Fruit fly (Drosophila melanogaster) whole organism, adult: ENCODE results near the gene Ect3.

Experiments used
- CG11617 ChIP-seq: fragments of 200-800 bp; sonication (Bioruptor generic); optimal IDR thresholded peaks from 2 replicates; lab custom pipeline; 2017; ENCODE audit warnings: mild to moderate bottlenecking, missing biosample characterization, missing genetic modification reagents, missing genetic modification characterization
- CG12768 ChIP-seq: fragments of 200-800 bp; sonication (Bioruptor generic); optimal IDR thresholded peaks from 2 replicates; lab custom pipeline; 2017; ENCODE audit warnings: missing biosample characterization, missing genetic modification characterization, mild to moderate bottlenecking, moderate library complexity, missing genetic modification reagents
- CG14711 ChIP-seq: fragments of 200-800 bp; sonication (Bioruptor generic); optimal IDR thresholded peaks from 2 replicates; lab custom pipeline; 2018; ENCODE audit warnings: missing biosample characterization, mild to moderate bottlenecking, missing genetic modification characterization, moderate library complexity
- CG1620 ChIP-seq: fragments of 200-800 bp; sonication (Bioruptor generic); optimal IDR thresholded peaks from 2 replicates; lab custom pipeline; 2016; ENCODE audit warnings: missing biosample characterization, missing genetic modification characterization
- CG33017 ChIP-seq: fragments of 200-800 bp; sonication (Bioruptor generic); optimal IDR thresholded peaks from 2 replicates; lab custom pipeline; 2018; ENCODE audit warnings: missing biosample characterization, mild to moderate bottlenecking, missing genetic modification characterization, moderate library complexity
- CG5204 ChIP-seq: fragments of 200-800 bp; sonication (Bioruptor generic); optimal IDR thresholded peaks from 2 replicates; lab custom pipeline; 2016; ENCODE audit warnings: missing biosample characterization, missing genetic modification characterization
- CG7045 ChIP-seq: fragments of 200-800 bp; sonication (Bioruptor generic); optimal IDR thresholded peaks from 2 replicates; lab custom pipeline; 2017; ENCODE audit warnings: missing biosample characterization, mild to moderate bottlenecking, missing genetic modification characterization
- CG7101 ChIP-seq: fragments of 200-800 bp; sonication (Bioruptor generic); optimal IDR thresholded peaks from 2 replicates; lab custom pipeline; 2018; ENCODE audit warnings: missing biosample characterization, mild to moderate bottlenecking, missing genetic modification characterization, moderate library complexity
- Clk ChIP-seq: fragments of 200-800 bp; sonication (Bioruptor generic); optimal IDR thresholded peaks from 2 replicates; lab custom pipeline; 2017; ENCODE audit warnings: missing biosample characterization, missing genetic modification characterization
- Crg-1 ChIP-seq: fragments of 200-800 bp; sonication (Bioruptor generic); optimal IDR thresholded peaks from 2 replicates; lab custom pipeline; 2016; ENCODE audit warnings: missing biosample characterization, missing genetic modification characterization
- Hr96 ChIP-seq: fragments of 200-800 bp; sonication (Bioruptor generic); optimal IDR thresholded peaks from 2 replicates; lab custom pipeline; 2016; ENCODE audit warnings: missing biosample characterization, missing genetic modification characterization
- Mnt ChIP-seq: fragments of 200-800 bp; sonication (Bioruptor generic); optimal IDR thresholded peaks from 2 replicates; lab custom pipeline; 2016; ENCODE audit warnings: missing biosample characterization, mild to moderate bottlenecking, missing genetic modification characterization
- bab1 ChIP-seq: fragments of 200-800 bp; sonication (Bioruptor generic); optimal IDR thresholded peaks from 3 replicates; lab custom pipeline; 2019; ENCODE audit warnings: missing biosample characterization, mild to moderate bottlenecking, missing genetic modification characterization, moderate library complexity
- cic ChIP-seq: fragments of 200-800 bp; sonication (Bioruptor generic); optimal IDR thresholded peaks from 2 replicates; lab custom pipeline; 2017; ENCODE audit warnings: missing biosample characterization, mild to moderate bottlenecking, missing genetic modification characterization, moderate library complexity
- cnc ChIP-seq, 2 experiments: fragments of >200 bp; optimal IDR thresholded peaks; 2 replicates each; lab custom pipeline; 2017
- kay ChIP-seq: fragments of 200-800 bp; sonication (Bioruptor generic); peaks from one replicate; lab custom pipeline; 2016; ENCODE audit warnings: missing biosample characterization, missing genetic modification characterization, borderline replicate concordance
- ovo ChIP-seq: fragments of 200-800 bp; sonication (Bioruptor generic); optimal IDR thresholded peaks from 2 replicates; lab custom pipeline; 2016; ENCODE audit warnings: missing biosample characterization, missing genetic modification characterization
- pad ChIP-seq: fragments of 200-800 bp; sonication (Bioruptor generic); optimal IDR thresholded peaks from 3 replicates; lab custom pipeline; 2017; ENCODE audit warnings: missing biosample characterization, missing genetic modification characterization, mild to moderate bottlenecking, moderate library complexity, missing genetic modification reagents
- tj ChIP-seq: fragments of 200-800 bp; sonication (Bioruptor generic); optimal IDR thresholded peaks from 3 replicates; lab custom pipeline; 2017; ENCODE audit warnings: missing biosample characterization, mild to moderate bottlenecking, missing genetic modification characterization, moderate library complexity
- toe ChIP-seq: fragments of 200-800 bp; sonication (Bioruptor generic); optimal IDR thresholded peaks from 2 replicates; lab custom pipeline; 2016; ENCODE audit warnings: missing biosample characterization, missing genetic modification characterization

Ect3 gene

DNA sequence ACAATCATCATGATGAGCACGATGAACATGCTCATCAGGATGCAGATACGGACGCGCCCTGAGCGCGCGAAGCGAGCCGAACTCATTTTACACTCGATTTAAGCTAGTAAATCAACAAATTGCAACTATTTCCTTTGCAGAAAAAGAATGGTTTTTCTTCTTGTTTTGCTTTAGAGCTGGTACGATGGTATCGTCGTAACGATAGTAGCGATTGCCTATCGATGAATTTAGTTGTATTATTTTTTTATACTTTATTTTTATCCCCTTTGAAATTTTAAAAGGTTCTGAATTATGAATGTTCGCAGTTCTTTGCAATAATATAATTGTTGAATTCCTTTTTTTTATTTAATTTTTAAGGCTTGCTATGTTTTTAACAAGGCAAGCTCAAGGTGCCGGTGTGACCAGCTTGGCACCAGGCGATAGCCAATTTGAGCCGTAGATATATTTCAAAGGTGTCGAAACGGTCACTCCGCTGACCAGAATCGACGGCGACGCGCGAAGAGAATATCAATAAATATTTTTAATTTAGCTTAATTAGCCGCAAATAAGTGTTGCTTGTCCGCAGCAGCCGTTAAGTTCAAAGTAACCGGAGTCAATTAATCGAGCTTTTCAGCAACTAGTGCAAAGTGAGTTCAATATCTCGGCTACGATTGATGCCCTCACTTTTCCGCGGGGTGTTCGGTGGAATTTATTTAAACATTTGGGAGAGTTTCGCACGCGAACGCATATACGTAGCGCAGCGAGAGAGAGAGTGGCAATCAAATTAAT is 31.6 kb upstream of the Ect3 start, which contains the start of the genes CG12213 and GC1:
CG12213 (minus strand) TSS at position 430 of the 768 bp plus-strand sequence.
GC1 (plus strand) TSS at position 447 of the 768 bp plus-strand sequence.
- TF ChIP-seq ovo (GFP tag; lab: Kevin White, UChicago) (no peak), kay (GFP tag; lab: Kevin White, UChicago) (no peak), CG7101 (tag; lab: Kevin White, UChicago) (peak; percentile 39), toe (GFP tag; lab: Kevin White, UChicago) (peak; percentile 62), pad (GFP tag; lab: Kevin White, UChicago) (no peak), cnc (optimal IDR thresholded peaks at IDR 0.05; lab: Kevin White, UChicago) (no peak), CG5204 (peak; percentile 53), CG12768 (GFP tag; lab: Kevin White, UChicago) (no peak), Mnt (GFP tag; lab: Kevin White, UChicago) (peak; percentile 24), CG14711 (tag; lab: Kevin White, UChicago) (peak; percentile 30), Crg-1 (GFP tag; lab: Kevin White, UChicago) (no peak), Hr96 (peak; percentile 7), CG1620 (peak; percentile 32), bab1 (peak; percentile 56), CG11617 (GFP tag; lab: Kevin White, UChicago) (peak; percentile 46), Clk (no peak)

DNA sequence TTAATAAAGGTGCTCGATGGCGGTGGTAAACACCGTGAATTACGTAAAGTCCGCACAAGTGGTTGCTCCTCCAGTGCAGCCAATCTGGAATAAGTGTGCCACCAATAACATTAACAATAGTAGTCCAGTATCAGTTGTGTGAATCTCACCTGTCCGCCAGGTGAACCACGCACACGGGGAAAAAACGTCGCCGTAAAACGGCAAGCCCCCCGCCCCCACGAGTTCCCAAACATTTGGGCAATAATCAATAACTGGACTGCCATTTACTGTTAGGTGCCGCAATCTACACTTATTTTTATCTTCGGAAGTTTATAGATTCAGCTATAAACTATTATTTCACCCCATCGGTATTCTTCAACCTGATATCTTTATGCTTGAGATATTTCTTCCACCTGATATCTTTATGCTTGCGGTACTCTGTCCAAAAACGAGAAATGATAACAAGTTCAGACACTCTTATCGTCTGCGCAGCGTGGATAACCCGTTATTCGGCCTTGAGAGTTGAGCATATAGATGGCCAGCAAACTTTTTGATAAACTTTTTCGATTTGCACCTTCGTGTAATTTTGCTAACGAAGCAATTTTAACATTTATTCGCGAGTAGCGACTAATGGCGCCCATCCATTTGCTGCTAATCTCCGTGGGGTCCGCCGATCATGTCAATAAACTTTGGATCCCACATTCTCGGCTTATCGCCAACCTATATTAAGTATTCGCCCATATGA is 30.9 kb upstream of the Ect3 start:
- TF ChIP-seq Mnt (GFP tag; lab: Kevin White, UChicago) (peak; percentile 8), Clk (no peak), Crg-1 (GFP tag; lab: Kevin White, UChicago) (no peak), tj (GFP tag; lab: Kevin White, UChicago) (peak; percentile 69), CG12768 (GFP tag; lab: Kevin White, UChicago) (peak; percentile 28), pad (GFP tag; lab: Kevin White, UChicago) (no peak), ovo (GFP tag; lab: Kevin White, UChicago) (peak; percentile 83), cic (peak; percentile 52)

DNA sequence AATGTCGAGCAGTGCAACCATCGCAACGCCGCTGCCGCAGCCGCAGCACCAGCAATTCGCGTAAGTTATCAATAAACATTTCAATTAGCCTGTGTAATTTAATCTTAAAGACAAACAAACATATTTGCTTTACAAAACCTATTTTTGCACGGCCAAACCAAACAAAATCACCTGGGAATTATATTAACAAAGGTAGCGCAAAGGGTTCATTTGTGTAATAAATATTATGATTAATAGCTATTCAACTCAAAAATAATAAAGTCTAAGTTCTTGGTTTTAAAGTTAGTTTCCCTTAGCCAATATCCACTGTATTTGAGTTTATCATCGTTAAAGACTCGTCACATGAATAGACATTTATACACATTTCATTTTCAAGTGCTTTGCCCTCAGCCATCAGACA is 29.9 kb upstream of the Ect3 start:
- TF ChIP-seq cic (peak; percentile 38), toe (GFP tag; lab: Kevin White, UChicago) (peak; percentile 6), Mnt (GFP tag; lab: Kevin White, UChicago) (no peak), kay (GFP tag; lab: Kevin White, UChicago) (no peak), ovo (GFP tag; lab: Kevin White, UChicago) (no peak), CG12768 (GFP tag; lab: Kevin White, UChicago) (peak; percentile 8), tj (GFP tag; lab: Kevin White, UChicago) (no peak), cnc (optimal IDR thresholded peaks at IDR 0.05; lab: Kevin White, UChicago) (no peak), CG5204 (peak; percentile 3), CG11617 (GFP tag; lab: Kevin White, UChicago) (peak; percentile 29), CG7045 (GFP tag; lab: Kevin White, UChicago) (peak; percentile 15), CG1620 (no peak), CG14711 (tag; lab: Kevin White, UChicago) (peak; percentile 17), bab1 (no peak), Crg-1 (GFP tag; lab: Kevin White, UChicago) (no peak), CG33017 (tag; lab: Kevin White, UChicago) (peak; percentile 46), Hr96 (peak; percentile 25), CG7101 (tag; lab: Kevin White, UChicago) (peak; percentile 48)

DNA sequence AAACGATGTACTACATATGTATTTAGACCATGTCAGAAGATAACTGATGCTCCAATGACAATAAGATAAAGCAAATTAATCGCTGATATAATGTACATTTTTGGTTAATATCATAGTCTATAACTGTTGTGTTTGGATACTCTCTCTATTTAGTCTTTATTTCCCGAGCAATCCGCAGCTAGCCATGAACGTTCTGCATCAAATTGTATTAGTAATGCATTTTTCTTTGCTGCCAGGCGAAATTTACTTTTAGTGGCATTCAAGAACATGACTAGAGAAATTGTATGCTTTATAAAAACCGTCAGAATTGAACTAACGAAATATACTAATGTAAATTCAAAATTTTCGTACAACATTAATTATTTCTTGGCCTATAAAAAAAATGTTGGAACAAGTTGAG is 27.7 kb upstream of the Ect3 start, which contains the start of gene GC2:
GC2 (plus strand) TSS at position 301 of the 400 bp plus-strand sequence.
- TF ChIP-seq cic, result no peak
- no peak for TF ChIP-seq tj (GFP tag; lab: Kevin White, UChicago)
- no peak for TF ChIP-seq Hr96
- no peak for TF ChIP-seq CG7101 (tag; lab: Kevin White, UChicago)
- no peak for TF ChIP-seq Clk
- TF ChIP-seq cnc (optimal IDR thresholded peaks at IDR 0.05; lab: Kevin White, UChicago), result no peak
- no peak for TF ChIP-seq pad (GFP tag; lab: Kevin White, UChicago)
- TF ChIP-seq Mnt (GFP tag; lab: Kevin White, UChicago), result no peak
- no peak for TF ChIP-seq toe (GFP tag; lab: Kevin White, UChicago)
- no peak for TF ChIP-seq CG7045 (GFP tag; lab: Kevin White, UChicago)

DNA sequence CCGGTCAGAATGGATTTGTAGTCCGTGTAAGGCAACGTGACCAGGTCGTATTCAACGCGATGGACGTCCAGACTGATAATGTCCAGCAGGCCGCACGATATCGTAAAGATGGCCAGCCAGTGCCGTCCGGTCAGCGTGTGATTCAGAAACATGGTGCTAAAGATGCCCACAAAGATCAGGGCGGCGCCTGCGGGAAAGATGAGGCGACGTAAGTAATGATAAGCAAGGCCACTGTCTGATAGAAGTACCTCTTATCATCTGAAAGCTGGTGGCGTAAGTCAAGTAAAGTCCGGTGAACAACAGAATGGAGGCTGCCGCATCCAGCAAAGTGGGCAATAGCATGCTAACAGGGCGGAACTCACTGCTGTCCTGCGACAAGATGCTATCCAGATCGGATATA is 25.3 kb upstream of the Ect3 start:
- no peak for TF ChIP-seq CG11617 (GFP tag; lab: Kevin White, UChicago)
- TF ChIP-seq ovo (GFP tag; lab: Kevin White, UChicago), result no peak
- no peak for TF ChIP-seq toe (GFP tag; lab: Kevin White, UChicago)
- no peak for TF ChIP-seq CG12768 (GFP tag; lab: Kevin White, UChicago)
- no peak for TF ChIP-seq CG14711 (tag; lab: Kevin White, UChicago)

dm6 chr3R:11974631-11975030 is 24.4 kb upstream of the Ect3 start, which contains the start of gene Tango9:
Tango9 (minus strand) TSS chr3R:11974910.
- TF ChIP-seq Hr96, result no peak
- no peak for TF ChIP-seq CG1620
- no peak for TF ChIP-seq pad (GFP tag; lab: Kevin White, UChicago)
- TF ChIP-seq CG7101 (tag; lab: Kevin White, UChicago), result peak; percentile 31
- TF ChIP-seq CG33017 (tag; lab: Kevin White, UChicago), result peak; percentile 16
- TF ChIP-seq cic, result peak; percentile 49
- peak; percentile 32 for TF ChIP-seq CG14711 (tag; lab: Kevin White, UChicago)
- TF ChIP-seq Clk, result no peak
- TF ChIP-seq Crg-1 (GFP tag; lab: Kevin White, UChicago), result no peak
- TF ChIP-seq ovo (GFP tag; lab: Kevin White, UChicago), result peak; percentile 33
- TF ChIP-seq CG12768 (GFP tag; lab: Kevin White, UChicago), result peak; percentile 42
- peak; percentile 43 for TF ChIP-seq Mnt (GFP tag; lab: Kevin White, UChicago)
- peak; percentile 40 for TF ChIP-seq bab1
- no peak for TF ChIP-seq CG11617 (GFP tag; lab: Kevin White, UChicago)
- TF ChIP-seq tj (GFP tag; lab: Kevin White, UChicago), result peak; percentile 52
